Worm (Caenorhabditis elegans) whole organism, early embryonic: ENCODE measurements around the gene nduf-9.

Source experiments
- B0310.2 ChIP-seq: sonication (generic microtip); optimal IDR thresholded peaks from 2 replicates; lab custom pipeline; 2016; ENCODE audit warnings: mild to moderate bottlenecking, missing genetic modification characterization, missing compliant biosample characterization
- F13C5.2 ChIP-seq: sonication (generic microtip); optimal IDR thresholded peaks from 2 replicates; lab custom pipeline; 2017; ENCODE audit warnings: mild to moderate bottlenecking, missing genetic modification characterization, inconsistent platforms, missing compliant biosample characterization
- aly-1 ChIP-seq: sonication (generic microtip); optimal IDR thresholded peaks from 2 replicates; lab custom pipeline; 2016; ENCODE audit warnings: missing genetic modification characterization, missing compliant biosample characterization
- ama-1 ChIP-seq: fragments of 150-350 bp; optimal IDR thresholded peaks from 2 replicates; lab custom pipeline; 2014
- ceh-13 ChIP-seq: fragments of 200-800 bp; sonication (Bioruptor generic); optimal IDR thresholded peaks from 2 replicates; lab custom pipeline; 2018; ENCODE audit warnings: mild to moderate bottlenecking, missing genetic modification characterization, missing compliant biosample characterization
- ets-7 ChIP-seq: sonication (generic microtip); optimal IDR thresholded peaks from 2 replicates; lab custom pipeline; 2016; ENCODE audit warnings: missing genotype, missing genetic modification characterization, missing compliant biosample characterization
- flt-1 ChIP-seq: fragments of 200-800 bp; sonication (Bioruptor generic); IDR thresholded peaks from 2 replicates; pipeline ENCODE4 v1.3.6; 2022; ENCODE audit warnings: missing genetic modification characterization, missing compliant biosample characterization
- hmbx-1 ChIP-seq: sonication (generic microtip); optimal IDR thresholded peaks from 2 replicates; lab custom pipeline; 2016; ENCODE audit warnings: mild to moderate bottlenecking, missing genetic modification characterization, missing compliant biosample characterization
- hnd-1 ChIP-seq: sonication (generic microtip); optimal IDR thresholded peaks from 2 replicates; lab custom pipeline; 2016; ENCODE audit warnings: missing genetic modification characterization, missing compliant biosample characterization
- scrt-1 ChIP-seq: fragments of 200-800 bp; sonication (Bioruptor generic); IDR thresholded peaks from 2 replicates; pipeline ENCODE4 v1.3.6; 2022; ENCODE audit warnings: missing genetic modification characterization, missing compliant biosample characterization
- sea-1 ChIP-seq: fragments of 200-800 bp; sonication (Bioruptor generic); conservative IDR thresholded peaks from 2 replicates; pipeline ENCODE4 v1.3.6; 2022; ENCODE audit warnings: missing genetic modification characterization, missing compliant biosample characterization
- tbx-11 ChIP-seq: fragments of 200-800 bp; sonication (Bioruptor generic); IDR thresholded peaks from 2 replicates; pipeline ENCODE4 v1.3.6; 2022; ENCODE audit warnings: missing genetic modification characterization, missing compliant biosample characterization
- tra-4 ChIP-seq: sonication (generic microtip); optimal IDR thresholded peaks from 2 replicates; lab custom pipeline; 2017; ENCODE audit warnings: missing genetic modification characterization, missing compliant biosample characterization

ce11 chrIII:3249038-3249420, 654 bp upstream of the nduf-9 start:
- TF ChIP-seq tra-4 (tag; lab: Kevin White, UChicago) (no peak), aly-1 (tag; lab: Kevin White, UChicago) (no peak), F13C5.2 (no peak), sea-1 (GFP tag; lab: Robert Waterston, UW) (no peak), hnd-1 (tag; lab: Kevin White, UChicago) (peak; percentile 27), hmbx-1 (tag; lab: Kevin White, UChicago) (no peak), ama-1 (lab: Kevin White, UChicago) (no peak), tbx-11 (0 out of 2 replicates have a peak, but pooled peaks have one; percentile 57), scrt-1 (GFP tag; lab: Robert Waterston, UW) (no peak), B0310.2 (tag; lab: Kevin White, UChicago) (no peak), ets-7 (no peak), ceh-13 (GFP tag; lab: Kevin White, UChicago) (no peak), flt-1 (GFP tag; lab: Robert Waterston, UW) (peak; percentile 65; the same call in 1 of the 2 replicates)
